Worm (Caenorhabditis elegans): ENCODE data around the gene abu-15.

DNA sequence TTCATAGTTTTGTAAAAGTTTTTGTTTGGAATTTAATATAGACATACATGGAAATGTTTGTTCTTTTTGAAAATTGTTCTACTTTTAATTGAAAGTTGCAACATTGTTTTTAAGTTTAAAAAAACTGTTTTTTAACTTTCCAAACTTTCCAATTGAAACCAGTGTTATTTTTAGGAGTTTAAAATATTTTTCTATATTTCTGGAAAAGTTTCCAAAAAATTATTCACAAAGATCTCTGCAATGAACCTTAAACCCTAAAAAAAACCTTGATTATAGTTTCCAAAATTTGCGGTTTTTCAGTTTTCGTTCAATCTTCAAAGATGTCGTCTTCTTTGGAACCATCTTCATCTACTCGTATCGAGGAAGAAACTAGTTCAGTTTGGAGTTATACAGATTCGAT, 26.0 kb upstream of the abu-15 start, which contains the start of gene F14F9.4:
- no peak for TF ChIP-seq fkh-10 (GFP tag; optimal IDR thresholded peaks at IDR 0.05)
- no peak for TF ChIP-seq lsy-12 (tag; optimal IDR thresholded peaks at IDR 0.05)
- TF ChIP-seq elt-3 (tag; optimal IDR thresholded peaks at IDR 0.05): no peak
- TF ChIP-seq nhr-237 (tag; optimal IDR thresholded peaks at IDR 0.05): no peak
- TF ChIP-seq skn-1 (tag; optimal IDR thresholded peaks at IDR 0.05): no peak
- TF ChIP-seq nhr-77 (tag; optimal IDR thresholded peaks at IDR 0.05): no peak
